Worm (Caenorhabditis elegans) whole organism, young adult: ENCODE results near the gene F07F6.7.

Source experiments
- B0336.3 ChIP-seq: fragments of 200-800 bp; sonication (Bioruptor generic); IDR thresholded peaks from 2 replicates; pipeline ENCODE4 v1.3.6; 2022; ENCODE audit warnings: missing genetic modification characterization, missing compliant biosample characterization
- C06A6.2 ChIP-seq: fragments of 200-800 bp; sonication (Bioruptor generic); conservative IDR thresholded peaks from 2 replicates; pipeline ENCODE4 v1.3.6; 2022; ENCODE audit warnings: missing genetic modification characterization, missing compliant biosample characterization
- D2030.7 ChIP-seq: fragments of 200-800 bp; sonication (Bioruptor generic); IDR thresholded peaks from 2 replicates; pipeline ENCODE4 v1.3.6; 2022; ENCODE audit warnings: missing genetic modification reagents, missing genetic modification characterization, missing compliant biosample characterization
- F22D6.2 ChIP-seq: sonication (generic microtip); optimal IDR thresholded peaks from 2 replicates; lab custom pipeline; 2016; ENCODE audit warnings: mild to moderate bottlenecking, missing genetic modification characterization, missing compliant biosample characterization
- F33H1.4 ChIP-seq: fragments of 200-800 bp; sonication (Bioruptor generic); IDR thresholded peaks from 2 replicates; pipeline ENCODE4 v1.3.6; 2022; ENCODE audit warnings: missing genetic modification reagents, missing genetic modification characterization, missing compliant biosample characterization
- F37B4.10 ChIP-seq: fragments of 200-800 bp; sonication (Bioruptor generic); IDR thresholded peaks from 2 replicates; pipeline ENCODE4 v1.3.6; 2022; ENCODE audit warnings: missing genetic modification characterization, missing compliant biosample characterization
- F52B5.7 ChIP-seq: sonication (generic microtip); optimal IDR thresholded peaks from 2 replicates; lab custom pipeline; 2016; ENCODE audit warnings: mild to moderate bottlenecking, missing genetic modification characterization, missing compliant biosample characterization
- F55B11.4 ChIP-seq: sonication (generic microtip); optimal IDR thresholded peaks from 2 replicates; lab custom pipeline; 2016; ENCODE audit warnings: missing compliant biosample characterization, missing genetic modification characterization, borderline replicate concordance; ENCODE audit not compliant: insufficient read depth
- K11D2.4 ChIP-seq: fragments of 200-800 bp; sonication (Bioruptor generic); IDR thresholded peaks from 2 replicates; pipeline ENCODE4 v1.3.6; 2022; ENCODE audit warnings: missing genetic modification reagents, missing genetic modification characterization, missing compliant biosample characterization
- K12H6.12 ChIP-seq: fragments of 200-800 bp; sonication (Bioruptor generic); optimal IDR thresholded peaks from 2 replicates; lab custom pipeline; 2018; ENCODE audit warnings: mild to moderate bottlenecking, missing genetic modification characterization, missing compliant biosample characterization
- T07F8.4 ChIP-seq: sonication (generic microtip); optimal IDR thresholded peaks from 2 replicates; lab custom pipeline; 2016; ENCODE audit warnings: mild to moderate bottlenecking, missing genetic modification characterization, moderate library complexity, missing compliant biosample characterization
- Y53F4B.3 ChIP-seq: fragments of 200-800 bp; sonication (Bioruptor generic); IDR thresholded peaks from 2 replicates; pipeline ENCODE4 v1.3.6; 2022; ENCODE audit warnings: missing genetic modification reagents, missing genetic modification characterization, missing compliant biosample characterization
- Y95B8A.8 ChIP-seq: fragments of 200-800 bp; sonication (Bioruptor generic); IDR thresholded peaks from 2 replicates; pipeline ENCODE4 v1.3.6; 2022; ENCODE audit warnings: missing genetic modification reagents, missing genetic modification characterization, missing compliant biosample characterization
- atf-7 ChIP-seq: sonication (generic microtip); optimal IDR thresholded peaks from 2 replicates; lab custom pipeline; 2017; ENCODE audit warnings: mild to moderate bottlenecking, missing genetic modification characterization, missing compliant biosample characterization
- attf-5 ChIP-seq: fragments of 200-800 bp; sonication (Bioruptor generic); optimal IDR thresholded peaks from 2 replicates; lab custom pipeline; 2018; ENCODE audit warnings: mild to moderate bottlenecking, missing genetic modification characterization, missing compliant biosample characterization
- attf-6 ChIP-seq: fragments of 200-800 bp; sonication (Bioruptor generic); IDR thresholded peaks from 2 replicates; pipeline ENCODE4 v1.3.6; 2022; ENCODE audit warnings: missing genetic modification reagents, missing genetic modification characterization, missing compliant biosample characterization
- cebp-2 ChIP-seq: fragments of 200-800 bp; sonication (Bioruptor generic); IDR thresholded peaks from 2 replicates; pipeline ENCODE4 v1.3.6; 2022; ENCODE audit warnings: missing genetic modification characterization, missing compliant biosample characterization
- ceh-27 ChIP-seq: fragments of 200-800 bp; sonication (Bioruptor generic); optimal IDR thresholded peaks from 2 replicates; lab custom pipeline; 2018; ENCODE audit warnings: mild to moderate bottlenecking, missing genetic modification characterization, moderate library complexity, missing compliant biosample characterization
- ceh-40 ChIP-seq: fragments of 200-800 bp; sonication (Bioruptor generic); IDR thresholded peaks from 2 replicates; pipeline ENCODE4 v1.3.6; 2022; ENCODE audit warnings: missing genetic modification characterization, missing compliant biosample characterization
- chd-7 ChIP-seq: sonication (generic microtip); optimal IDR thresholded peaks from 2 replicates; lab custom pipeline; 2016; ENCODE audit warnings: mild to moderate bottlenecking, missing genetic modification characterization, moderate library complexity, missing compliant biosample characterization
- dox-1 ChIP-seq: fragments of 200-800 bp; sonication (Bioruptor generic); IDR thresholded peaks from 2 replicates; pipeline ENCODE4 v1.3.6; 2022; ENCODE audit warnings: missing genetic modification reagents, missing genetic modification characterization, missing compliant biosample characterization
- egl-44 ChIP-seq: fragments of 200-800 bp; sonication (Bioruptor generic); IDR thresholded peaks from 2 replicates; pipeline ENCODE4 v1.3.6; 2022; ENCODE audit warnings: missing genetic modification reagents, missing genetic modification characterization, missing compliant biosample characterization
- ets-4 ChIP-seq: fragments of 200-800 bp; sonication (Bioruptor generic); optimal IDR thresholded peaks from 2 replicates; lab custom pipeline; 2018; ENCODE audit warnings: mild to moderate bottlenecking, missing genetic modification characterization, missing compliant biosample characterization
- gei-17 ChIP-seq: fragments of 200-800 bp; sonication (Bioruptor generic); optimal IDR thresholded peaks from 2 replicates; lab custom pipeline; 2018; ENCODE audit warnings: mild to moderate bottlenecking, missing genetic modification characterization, missing compliant biosample characterization
- hlh-26 ChIP-seq: fragments of 200-800 bp; sonication (Bioruptor generic); conservative IDR thresholded peaks from 2 replicates; pipeline ENCODE4 v1.3.6; 2022; ENCODE audit warnings: missing genetic modification reagents, missing genetic modification characterization, missing compliant biosample characterization
- hrde-1 ChIP-seq: sonication (generic microtip); optimal IDR thresholded peaks from 2 replicates; lab custom pipeline; 2016; ENCODE audit warnings: missing genetic modification characterization, mild to moderate bottlenecking, missing compliant biosample characterization, moderate library complexity, missing genotype, missing genetic modification reagents, borderline replicate concordance
- hsf-1 ChIP-seq: fragments of 200-800 bp; sonication (Bioruptor generic); IDR thresholded peaks from 2 replicates; pipeline ENCODE4 v1.3.6; 2022; ENCODE audit warnings: missing genetic modification reagents, missing genetic modification characterization, missing compliant biosample characterization
- lin-26 ChIP-seq: fragments of 200-800 bp; sonication (Bioruptor generic); IDR thresholded peaks from 2 replicates; pipeline ENCODE4 v1.3.6; 2022; ENCODE audit warnings: missing genetic modification reagents, missing genetic modification characterization, missing compliant biosample characterization
- lir-1 ChIP-seq: fragments of 200-800 bp; sonication (Bioruptor generic); conservative IDR thresholded peaks from 2 replicates; pipeline ENCODE4 v1.3.6; 2022; ENCODE audit warnings: missing genetic modification reagents, missing genetic modification characterization, missing compliant biosample characterization
- lsl-1 ChIP-seq: fragments of 200-800 bp; sonication (Bioruptor generic); optimal IDR thresholded peaks from 2 replicates; lab custom pipeline; 2018; ENCODE audit warnings: mild to moderate bottlenecking, missing genetic modification characterization, moderate library complexity, missing compliant biosample characterization
- madf-6 ChIP-seq: fragments of 200-800 bp; sonication (Bioruptor generic); IDR thresholded peaks from 2 replicates; pipeline ENCODE4 v1.3.6; 2022; ENCODE audit warnings: missing genetic modification reagents, missing genetic modification characterization, missing compliant biosample characterization
- madf-8 ChIP-seq: fragments of 200-800 bp; sonication (Bioruptor generic); conservative IDR thresholded peaks from 2 replicates; pipeline ENCODE4 v1.3.6; 2022; ENCODE audit warnings: missing genetic modification reagents, missing genetic modification characterization, missing compliant biosample characterization
- nfyb-1 ChIP-seq: fragments of 200-800 bp; sonication (Bioruptor generic); IDR thresholded peaks from 2 replicates; pipeline ENCODE4 v1.3.6; 2022; ENCODE audit warnings: missing genetic modification reagents, missing genetic modification characterization, missing compliant biosample characterization
- nhr-27 ChIP-seq: fragments of 200-800 bp; sonication (Bioruptor generic); optimal IDR thresholded peaks from 2 replicates; lab custom pipeline; 2018; ENCODE audit warnings: mild to moderate bottlenecking, missing genetic modification characterization, moderate library complexity, missing compliant biosample characterization
- nhr-90 ChIP-seq: sonication (generic microtip); optimal IDR thresholded peaks from 2 replicates; lab custom pipeline; 2016; ENCODE audit warnings: missing genotype, mild to moderate bottlenecking, missing genetic modification characterization, missing compliant biosample characterization
- rec-8 ChIP-seq, 2 experiments: sonication (generic microtip); optimal IDR thresholded peaks; 2 replicates each; lab custom pipeline; 2016; ENCODE audit warnings: mild to moderate bottlenecking in 2 of 2, missing genetic modification characterization in 2 of 2, missing genetic modification reagents in 2 of 2, missing genotype in 2 of 2, missing biosample characterization in 1 of 2, missing compliant biosample characterization in 1 of 2, moderate library complexity in 1 of 2
- repo-1 ChIP-seq: sonication (generic microtip); optimal IDR thresholded peaks from 2 replicates; lab custom pipeline; 2017; ENCODE audit warnings: mild to moderate bottlenecking, missing genetic modification characterization, missing compliant biosample characterization
- snpc-1.1 ChIP-seq: sonication (generic microtip); optimal IDR thresholded peaks from 2 replicates; lab custom pipeline; 2017; ENCODE audit warnings: missing genetic modification characterization, mild to moderate bottlenecking, missing compliant biosample characterization, antibody characterized with exemption, moderate library complexity, missing genotype, missing genetic modification reagents; ENCODE audit not compliant: insufficient read depth
- snpc-4 ChIP-seq, 5 experiments: fragments of 150-350 bp in 1 of 5; sonication (generic microtip) in 4 of 5; optimal IDR thresholded peaks; 2 replicates each; lab custom pipeline; 2014 to 2018; ENCODE audit warnings: missing genetic modification characterization in 5 of 5, missing biosample characterization in 3 of 5, antibody characterized with exemption in 2 of 5, mild to moderate bottlenecking in 2 of 5, missing compliant biosample characterization in 2 of 5, missing genotype in 2 of 5, moderate library complexity in 2 of 5, missing genetic modification reagents in 1 of 5
- tlf-1 ChIP-seq: fragments of 200-800 bp; sonication (Bioruptor generic); optimal IDR thresholded peaks from 2 replicates; lab custom pipeline; 2018; ENCODE audit warnings: mild to moderate bottlenecking, missing genetic modification characterization, missing compliant biosample characterization
- xnd-1 ChIP-seq: sonication (generic microtip); optimal IDR thresholded peaks from 2 replicates; lab custom pipeline; 2016; ENCODE audit warnings: missing genotype, missing genetic modification reagents, missing genetic modification characterization, missing compliant biosample characterization
- zfh-2 ChIP-seq: fragments of 200-800 bp; sonication (Bioruptor generic); conservative IDR thresholded peaks from 2 replicates; pipeline ENCODE4 v1.3.6; 2022; ENCODE audit warnings: missing genetic modification reagents, missing genetic modification characterization, missing compliant biosample characterization
- ztf-22 ChIP-seq: fragments of 200-800 bp; sonication (Bioruptor generic); optimal IDR thresholded peaks from 2 replicates; lab custom pipeline; 2018; ENCODE audit warnings: mild to moderate bottlenecking, missing genetic modification characterization, moderate library complexity, missing compliant biosample characterization
- ztf-26 ChIP-seq: sonication (generic microtip); optimal IDR thresholded peaks from 2 replicates; lab custom pipeline; 2017; ENCODE audit warnings: missing genetic modification characterization, missing compliant biosample characterization

Gene F07F6.7

ce11 chrII:5384282-5384681 lies 39.4 kb downstream of the F07F6.7 start:
- TF ChIP-seq nfyb-1, result 0 out of 2 replicates have a peak, but pooled peaks have one; percentile 8
- peak; percentile 53 for TF ChIP-seq hrde-1 (tag; lab: Kevin White, UChicago)
- TF ChIP-seq hsf-1 (GFP tag; lab: Robert Waterston, UW), result no peak
- no peak for TF ChIP-seq Y53F4B.3 (GFP tag; lab: Robert Waterston, UW)

- TF ChIP-seq nhr-27 (tag; lab: Kevin White, UChicago), result no peak
- no peak for TF ChIP-seq T07F8.4
- TF ChIP-seq ceh-27 (GFP tag; lab: Kevin White, UChicago), result peak; percentile 65
- peak; percentile 35; the same call in 1 of the 2 replicates for TF ChIP-seq C06A6.2 (GFP tag; lab: Robert Waterston, UW)
- TF ChIP-seq nhr-90 (tag; lab: Kevin White, UChicago), result peak; percentile 70
- peak; percentile 82 for TF ChIP-seq chd-7 (tag; lab: Kevin White, UChicago)
- no peak for TF ChIP-seq madf-8 (GFP tag; lab: Robert Waterston, UW)
- peak; percentile 32 for TF ChIP-seq xnd-1 (tag; lab: Kevin White, UChicago)
- peak; percentile 54 for TF ChIP-seq ets-4 (GFP tag; lab: Kevin White, UChicago)
- TF ChIP-seq K12H6.12 (tag; lab: Kevin White, UChicago), result peak; percentile 40
- TF ChIP-seq snpc-1.1 (tag; lab: Kevin White, UChicago), result no peak
- TF ChIP-seq ztf-26 (tag; lab: Kevin White, UChicago), result peak; percentile 51
- peak; percentile 37 for TF ChIP-seq F22D6.2 (tag; lab: Kevin White, UChicago)
- TF ChIP-seq cebp-2 (GFP tag; lab: Robert Waterston, UW), result 0 out of 2 replicates have a peak, but pooled peaks have one; percentile 31
- peak; percentile 53 for TF ChIP-seq F52B5.7
- no peak for TF ChIP-seq rec-8 (tag; optimal IDR thresholded peaks at IDR 0.05; lab: Kevin White, UChicago)
- TF ChIP-seq F55B11.4 (tag; lab: Kevin White, UChicago), result no peak
- peak; percentile 30; the same call in 1 of the 2 replicates for TF ChIP-seq egl-44 (GFP tag; lab: Robert Waterston, UW)
- TF ChIP-seq B0336.3 (GFP tag; lab: Robert Waterston, UW), result peak; percentile 92
- peak; percentile 76 for TF ChIP-seq atf-7 (tag; lab: Kevin White, UChicago)
- TF ChIP-seq attf-5 (GFP tag; lab: Kevin White, UChicago), result peak; percentile 87
- TF ChIP-seq D2030.7 (GFP tag; lab: Robert Waterston, UW), result peak; percentile 25; the same call in 1 of the 2 replicates
- peak; percentile 91 for TF ChIP-seq dox-1 (GFP tag; lab: Robert Waterston, UW)
- peak; percentile 70; the same call in 1 of the 2 replicates for TF ChIP-seq madf-6 (GFP tag; lab: Robert Waterston, UW)
- TF ChIP-seq lin-26 (GFP tag; lab: Robert Waterston, UW), result peak; percentile 72
- peak; percentile 40; the same call in 1 of the 2 replicates for TF ChIP-seq zfh-2 (GFP tag; lab: Robert Waterston, UW)
- TF ChIP-seq gei-17 (GFP tag; lab: Kevin White, UChicago), result peak; percentile 10
- peak; percentile 29; the same call in 1 of the 2 replicates for TF ChIP-seq F33H1.4 (GFP tag; lab: Robert Waterston, UW)
- TF ChIP-seq ceh-40 (GFP tag; lab: Robert Waterston, UW), result 0 out of 2 replicates have a peak, but pooled peaks have one; percentile 10
- TF ChIP-seq K11D2.4 (GFP tag; lab: Robert Waterston, UW), result no peak
- TF ChIP-seq nfyb-1, result peak; percentile 72
- TF ChIP-seq attf-6 (GFP tag; lab: Robert Waterston, UW), result peak; percentile 45; the same call in 1 of the 2 replicates
- peak; percentile 79 for TF ChIP-seq repo-1
- TF ChIP-seq hlh-26, result no peak
- TF ChIP-seq snpc-4 (GFP tag; optimal IDR thresholded peaks at IDR 0.05; lab: Kevin White, UChicago), result no peak
- peak; percentile 13 to 64 (median 54) for TF ChIP-seq snpc-4 (tag; optimal IDR thresholded peaks at IDR 0.05; lab: Kevin White, UChicago)
- TF ChIP-seq lsl-1 (GFP tag; lab: Kevin White, UChicago), result peak; percentile 44
- peak; percentile 34 for TF ChIP-seq ztf-22 (GFP tag; lab: Kevin White, UChicago)
- peak; percentile 88 for TF ChIP-seq Y95B8A.8 (GFP tag; lab: Robert Waterston, UW)
- TF ChIP-seq F37B4.10 (GFP tag; lab: Robert Waterston, UW), result 0 out of 2 replicates have a peak, but pooled peaks have one; percentile 7
- peak; percentile 72 for TF ChIP-seq tlf-1 (GFP tag; lab: Kevin White, UChicago)
- TF ChIP-seq lir-1 (GFP tag; lab: Robert Waterston, UW), result 0 out of 2 replicates have a peak, but pooled peaks have one; percentile 41
Observed at ce11 chrII:5379614-5380077, 44.0 kb downstream of the F07F6.7 start, which contains the start of gene pkc-3. Gene pkc-3 (plus strand): TSS chrII:5380027.
